Fruit fly (Drosophila melanogaster) whole organism, embryonic: Measurements from ENCODE around the gene Dr.

Experiments
- Awh ChIP-seq: fragments of 200-800 bp; sonication (Bioruptor generic); IDR thresholded peaks from 2 replicates; pipeline ENCODE4, ENCODE4 v1.3.6; 2022; ENCODE audit warnings: missing biosample characterization, missing genetic modification characterization
- B-H2 ChIP-seq: fragments of 200-800 bp; sonication (Bioruptor generic); optimal IDR thresholded peaks from 2 replicates; lab custom pipeline; 2018; ENCODE audit warnings: missing biosample characterization, mild to moderate bottlenecking, missing genetic modification characterization
- CG10543 ChIP-seq: fragments of 200-800 bp; sonication (Bioruptor generic); optimal IDR thresholded peaks from 3 replicates; lab custom pipeline; 2017; ENCODE audit warnings: missing biosample characterization, mild to moderate bottlenecking, missing genetic modification characterization, moderate library complexity
- CG11456 ChIP-seq: fragments of 200-800 bp; sonication (Bioruptor generic); IDR thresholded peaks from 3 replicates; pipeline ENCODE4 v1.3.6; 2022; ENCODE audit warnings: missing biosample characterization, missing genetic modification characterization
- CG11723 ChIP-seq: fragments of 200-800 bp; sonication (Bioruptor generic); optimal IDR thresholded peaks from 2 replicates; lab custom pipeline; 2017; ENCODE audit warnings: missing biosample characterization, mild to moderate bottlenecking, missing genetic modification characterization
- CG13287 ChIP-seq: fragments of 200-800 bp; sonication (Bioruptor generic); IDR thresholded peaks from 2 replicates; pipeline ENCODE4 v1.3.6; 2022; ENCODE audit warnings: missing biosample characterization, missing genetic modification characterization; ENCODE audit not compliant: partially characterized antibody
- CG1603 ChIP-seq: fragments of 200-800 bp; sonication (Bioruptor generic); optimal IDR thresholded peaks from 2 replicates; lab custom pipeline; 2019; ENCODE audit warnings: missing biosample characterization, mild to moderate bottlenecking, missing genetic modification characterization, moderate library complexity
- CG18011 ChIP-seq: fragments of 200-800 bp; sonication (Bioruptor generic); optimal IDR thresholded peaks from 2 replicates; lab custom pipeline; 2017; ENCODE audit warnings: missing biosample characterization, missing genetic modification characterization, mild to moderate bottlenecking, moderate library complexity, missing genotype
- CG2199 ChIP-seq: fragments of 200-800 bp; sonication (Bioruptor generic); IDR thresholded peaks from 3 replicates; pipeline ENCODE4 v1.3.6; 2022; ENCODE audit warnings: missing biosample characterization, missing genetic modification characterization
- CG31388 ChIP-seq: fragments of 200-800 bp; sonication (Bioruptor generic); optimal IDR thresholded peaks from 2 replicates; lab custom pipeline; 2016; ENCODE audit warnings: missing biosample characterization, missing genetic modification characterization
- CG3407 ChIP-seq: fragments of 200-800 bp; sonication (Bioruptor generic); optimal IDR thresholded peaks from 2 replicates; lab custom pipeline; 2018; ENCODE audit warnings: missing biosample characterization, mild to moderate bottlenecking, missing genetic modification characterization
- CG34422 ChIP-seq: fragments of 200-800 bp; sonication (Bioruptor generic); IDR thresholded peaks from 3 replicates; pipeline ENCODE4 v1.3.6; 2022; ENCODE audit warnings: missing biosample characterization, missing genetic modification characterization
- CG3726 ChIP-seq: fragments of 200-800 bp; sonication (Bioruptor generic); IDR thresholded peaks from 3 replicates; pipeline ENCODE4, ENCODE4 v1.3.6; 2022; ENCODE audit warnings: missing biosample characterization, missing genetic modification characterization
- CG3847 ChIP-seq: fragments of 200-800 bp; sonication (Bioruptor generic); IDR thresholded peaks from 2 replicates; pipeline ENCODE4 v1.3.6; 2022; ENCODE audit warnings: missing biosample characterization, missing genetic modification characterization
- CG43689 ChIP-seq: fragments of 200-800 bp; sonication (Bioruptor generic); IDR thresholded peaks from 2 replicates; pipeline ENCODE4 v1.3.6; 2022; ENCODE audit warnings: missing biosample characterization, missing genetic modification characterization
- CG4730 ChIP-seq: fragments of 200-800 bp; sonication (Bioruptor generic); IDR thresholded peaks from 2 replicates; pipeline ENCODE4 v1.3.6; 2022; ENCODE audit warnings: missing biosample characterization, missing genetic modification characterization
- CG4820 ChIP-seq: fragments of 200-800 bp; sonication (Bioruptor generic); optimal IDR thresholded peaks from 3 replicates; lab custom pipeline; 2016; ENCODE audit warnings: missing biosample characterization, missing genetic modification characterization
- CG6175 ChIP-seq: fragments of 200-800 bp; sonication (Bioruptor generic); IDR thresholded peaks from 3 replicates; pipeline ENCODE4 v1.3.6; 2022; ENCODE audit warnings: missing biosample characterization, missing genetic modification characterization
- CG6654 ChIP-seq: fragments of 200-800 bp; sonication (Bioruptor generic); optimal IDR thresholded peaks from 2 replicates; lab custom pipeline; 2017; ENCODE audit warnings: missing biosample characterization, mild to moderate bottlenecking, missing genetic modification characterization
- CG7928 ChIP-seq: fragments of 200-800 bp; sonication (Bioruptor generic); optimal IDR thresholded peaks from 2 replicates; lab custom pipeline; 2017; ENCODE audit warnings: missing biosample characterization, mild to moderate bottlenecking, missing genetic modification characterization
- CG9876 ChIP-seq: fragments of 200-800 bp; sonication (Bioruptor generic); optimal IDR thresholded peaks from 2 replicates; lab custom pipeline; 2016; ENCODE audit warnings: missing biosample characterization, missing genetic modification characterization
- CoRest ChIP-seq: fragments of 200-800 bp; sonication (Bioruptor generic); optimal IDR thresholded peaks from 3 replicates; lab custom pipeline; 2018; ENCODE audit warnings: missing biosample characterization, mild to moderate bottlenecking, missing genetic modification characterization, moderate library complexity
- Dad ChIP-seq: fragments of 200-800 bp; sonication (Bioruptor generic); optimal IDR thresholded peaks from 3 replicates; lab custom pipeline; 2016; ENCODE audit warnings: missing biosample characterization, missing genetic modification characterization
- Dll ChIP-seq: fragments of 200-800 bp; sonication (Bioruptor generic); IDR thresholded peaks from 4 replicates; pipeline ENCODE4 v1.3.6; 2022; ENCODE audit warnings: missing biosample characterization, missing genetic modification characterization; ENCODE audit not compliant: partially characterized antibody
- Dref ChIP-seq: fragments of 200-800 bp; sonication (Bioruptor generic); IDR thresholded peaks from 2 replicates; pipeline ENCODE4 v1.3.6; 2022; ENCODE audit warnings: missing biosample characterization, missing genetic modification characterization
- Fer1 ChIP-seq: fragments of 200-800 bp; sonication (Bioruptor generic); optimal IDR thresholded peaks from 2 replicates; lab custom pipeline; 2017; ENCODE audit warnings: missing biosample characterization, mild to moderate bottlenecking, missing genetic modification characterization
- Hr78 ChIP-seq, 2 experiments: fragments of 200-800 bp in 1 of 2; fragments of >200 bp in 1 of 2; sonication (Bioruptor generic) in 1 of 2; optimal IDR thresholded peaks; 2 replicates each; lab custom pipeline; 2017 to 2019; ENCODE audit warnings: missing biosample characterization in 2 of 2, missing genetic modification characterization in 2 of 2, mild to moderate bottlenecking in 1 of 2, moderate library complexity in 1 of 2
- Jarid2 ChIP-seq: fragments of 200-800 bp; sonication (Bioruptor generic); optimal IDR thresholded peaks from 3 replicates; lab custom pipeline; 2017; ENCODE audit warnings: mild to moderate bottlenecking, missing biosample characterization, missing genetic modification reagents, missing genetic modification characterization
- Lim3 ChIP-seq: fragments of 200-800 bp; sonication (Bioruptor generic); IDR thresholded peaks from 2 replicates; pipeline ENCODE4 v1.3.6; 2022; ENCODE audit warnings: missing biosample characterization, missing genetic modification characterization
- Nf-YA ChIP-seq: fragments of 200-800 bp; sonication (Bioruptor generic); IDR thresholded peaks from 2 replicates; pipeline ENCODE4 v1.3.6; 2022; ENCODE audit warnings: missing biosample characterization, missing genetic modification characterization
- Side ChIP-seq: fragments of 200-800 bp; sonication (Bioruptor generic); optimal IDR thresholded peaks from 2 replicates; lab custom pipeline; 2016; ENCODE audit warnings: missing biosample characterization, missing genetic modification characterization
- Tbp ChIP-seq: fragments of >200 bp; optimal IDR thresholded peaks from 2 replicates; lab custom pipeline; 2018; ENCODE audit warnings: missing biosample characterization, missing genetic modification characterization
- ac ChIP-seq: fragments of 200-800 bp; sonication (Bioruptor generic); optimal IDR thresholded peaks from 3 replicates; lab custom pipeline; 2017; ENCODE audit warnings: missing biosample characterization, mild to moderate bottlenecking, missing genetic modification characterization
- az2 ChIP-seq: fragments of 200-800 bp; sonication (Bioruptor generic); optimal IDR thresholded peaks from 3 replicates; lab custom pipeline; 2016; ENCODE audit warnings: missing biosample characterization, missing genetic modification characterization
- bbx ChIP-seq: fragments of 200-800 bp; sonication (Bioruptor generic); IDR thresholded peaks from 2 replicates; pipeline ENCODE4 v1.3.6; 2022; ENCODE audit warnings: missing biosample characterization, missing genetic modification characterization; ENCODE audit not compliant: partially characterized antibody
- bowl ChIP-seq: fragments of 200-800 bp; sonication (Bioruptor generic); IDR thresholded peaks from 2 replicates; pipeline ENCODE4 v1.3.6; 2022; ENCODE audit warnings: missing biosample characterization, missing genetic modification characterization
- chif ChIP-seq, 2 experiments: fragments of 200-800 bp; sonication (Bioruptor generic); optimal IDR thresholded peaks; 3 replicates each; lab custom pipeline; 2016; ENCODE audit warnings: missing biosample characterization in 2 of 2, missing genetic modification characterization in 2 of 2
- cwo ChIP-seq: fragments of 200-800 bp; sonication (Bioruptor generic); optimal IDR thresholded peaks from 3 replicates; lab custom pipeline; 2017; ENCODE audit warnings: missing biosample characterization, missing genetic modification characterization, mild to moderate bottlenecking, moderate library complexity, missing genetic modification reagents
- dmrt99B ChIP-seq: fragments of 200-800 bp; sonication (Bioruptor generic); optimal IDR thresholded peaks from 2 replicates; lab custom pipeline; 2018; ENCODE audit warnings: missing biosample characterization, mild to moderate bottlenecking, missing genetic modification characterization, moderate library complexity
- gem ChIP-seq: fragments of 200-800 bp; sonication (Bioruptor generic); optimal IDR thresholded peaks from 2 replicates; lab custom pipeline; 2019; ENCODE audit warnings: missing biosample characterization, mild to moderate bottlenecking, missing genetic modification characterization, moderate library complexity
- h ChIP-seq: fragments of >200 bp; optimal IDR thresholded peaks from 2 replicates; lab custom pipeline; 2017
- inv ChIP-seq: fragments of 200-800 bp; sonication (Bioruptor generic); IDR thresholded peaks from 2 replicates; pipeline ENCODE4 v1.3.6; 2022; ENCODE audit warnings: missing biosample characterization, missing genetic modification characterization; ENCODE audit not compliant: partially characterized antibody
- lab ChIP-seq: fragments of 200-800 bp; sonication (Bioruptor generic); optimal IDR thresholded peaks from 3 replicates; lab custom pipeline; 2017; ENCODE audit warnings: missing biosample characterization, missing genetic modification characterization, mild to moderate bottlenecking, moderate library complexity, missing genetic modification reagents
- nau ChIP-seq: fragments of 200-800 bp; sonication (Bioruptor generic); optimal IDR thresholded peaks from 3 replicates; lab custom pipeline; 2017; ENCODE audit warnings: missing biosample characterization, mild to moderate bottlenecking, missing genetic modification characterization, missing genetic modification reagents
- onecut ChIP-seq: fragments of 200-800 bp; sonication (Bioruptor generic); IDR thresholded peaks from 2 replicates; pipeline ENCODE4 v1.3.6; 2022; ENCODE audit warnings: missing biosample characterization, missing genetic modification characterization
- prd ChIP-seq, 3 experiments: fragments of >200 bp in 2 of 3; fragments of 200-800 bp in 1 of 3; sonication (Bioruptor generic) in 1 of 3; optimal IDR thresholded peaks in 2 of 3; IDR thresholded peaks in 1 of 3; 2 replicates in 2 of 3; 3 replicates in 1 of 3; pipeline versions ENCODE4 v1.3.6 to Lab custom; 2017 to 2022; ENCODE audit warnings: missing biosample characterization in 1 of 3, missing genetic modification characterization in 1 of 3
- seq ChIP-seq: fragments of 200-800 bp; sonication (Bioruptor generic); IDR thresholded peaks from 2 replicates; pipeline ENCODE4 v1.3.6; 2022; ENCODE audit warnings: missing biosample characterization, missing genetic modification characterization
- shn ChIP-seq: fragments of 200-800 bp; sonication (Bioruptor generic); optimal IDR thresholded peaks from 3 replicates; lab custom pipeline; 2016; ENCODE audit warnings: missing biosample characterization, missing genetic modification characterization
- yki ChIP-seq: fragments of >200 bp; optimal IDR thresholded peaks from 3 replicates; lab custom pipeline; 2018

The Dr gene

DNA sequence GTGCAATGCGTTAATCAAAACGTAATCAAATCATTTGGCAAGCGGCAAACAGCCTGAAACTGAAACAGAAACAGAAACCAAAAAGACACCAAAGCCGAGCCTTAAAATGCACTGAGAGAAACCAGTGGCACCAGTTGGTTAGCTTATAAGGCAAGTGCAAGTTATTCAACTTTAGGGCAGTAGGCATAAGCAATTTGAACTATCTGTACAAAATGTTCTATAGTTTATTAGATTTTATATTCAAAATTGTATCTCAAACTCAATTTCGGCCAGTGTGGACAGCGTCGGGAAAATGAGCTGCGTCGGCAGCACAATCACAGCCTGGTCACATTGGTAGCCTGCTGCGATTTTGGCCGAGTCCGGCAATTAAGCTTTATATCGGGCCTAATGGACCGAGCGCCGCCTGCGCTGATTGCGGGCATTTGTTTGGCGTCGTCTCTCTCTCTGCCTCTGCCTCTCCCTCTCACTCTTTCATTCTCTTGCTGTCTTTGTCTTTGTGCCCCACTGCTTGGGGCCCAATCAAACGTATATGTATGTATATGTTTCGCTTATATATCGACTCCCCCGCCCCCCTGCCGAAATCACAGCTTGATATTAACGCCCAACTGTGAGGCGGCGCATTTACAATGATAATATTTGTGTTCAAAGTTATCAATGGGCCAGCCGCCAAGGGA is 10.9 kb downstream of the Dr start (continued):
- no peak for TF ChIP-seq Hr78 (GFP tag; optimal IDR thresholded peaks at IDR 0.05; lab: Kevin White, UChicago)
- peak; percentile 69 to 71 for TF ChIP-seq chif (GFP tag; optimal IDR thresholded peaks at IDR 0.05; lab: Kevin White, UChicago)
- 0 out of 3 replicates have a peak, but pooled peaks have one; percentile 42 for TF ChIP-seq CG11456 (GFP tag; lab: Robert Waterston, UW)
- no peak for TF ChIP-seq Tbp (GFP tag; lab: Kevin White, UChicago)
- peak; percentile 23 for TF ChIP-seq lab (GFP tag; lab: Kevin White, UChicago)
- peak; percentile 72; the same call in 2 of the 3 replicates for TF ChIP-seq CG34422
- TF ChIP-seq CG10543 (GFP tag; lab: Kevin White, UChicago) = no peak
- TF ChIP-seq CG31388 (GFP tag; lab: Kevin White, UChicago) = peak; percentile 6
- peak; percentile 48 for TF ChIP-seq CG6654
- TF ChIP-seq seq (GFP tag; lab: Robert Waterston, UW) = peak; percentile 52
- TF ChIP-seq gem (tag; lab: Kevin White, UChicago) = peak; percentile 80
- no peak for TF ChIP-seq Fer1
- no peak for TF ChIP-seq yki (lab: Kevin White, UChicago)
- TF ChIP-seq CG3407 = peak; percentile 55
- TF ChIP-seq Nf-YA (GFP tag; lab: Robert Waterston, UW) = no peak
- peak; percentile 43 for TF ChIP-seq CG11723
- no peak for TF ChIP-seq bowl (GFP tag; lab: Robert Waterston, UW)
- TF ChIP-seq Dref (GFP tag; lab: Robert Waterston, UW) = no peak
- TF ChIP-seq Awh (GFP tag; lab: Robert Waterston, UW) = peak; percentile 98
- TF ChIP-seq CG2199 (GFP tag; lab: Robert Waterston, UW) = 0 out of 3 replicates have a peak, but pooled peaks have one; percentile 36
- no peak for TF ChIP-seq Jarid2 (GFP tag; lab: Kevin White, UChicago)
- peak; percentile 64 for TF ChIP-seq onecut (GFP tag; lab: Robert Waterston, UW)
- no peak for TF ChIP-seq shn (GFP tag; lab: Kevin White, UChicago)
- TF ChIP-seq Side = peak; percentile 5
- TF ChIP-seq CG4820 (GFP tag; lab: Kevin White, UChicago) = peak; percentile 78
- no peak for TF ChIP-seq CG7928
- peak; percentile 60 for TF ChIP-seq CoRest
- no peak for TF ChIP-seq CG9876 (GFP tag; lab: Kevin White, UChicago)
- TF ChIP-seq Dll (GFP tag; lab: Robert Waterston, UW) = no peak
- peak; percentile 71; the same call in 2 of the 3 replicates for TF ChIP-seq CG3726
- no peak for TF ChIP-seq B-H2 (GFP tag; lab: Kevin White, UChicago)
- no peak for TF ChIP-seq h (lab: Kevin White, UChicago)
- TF ChIP-seq CG1603 (tag; lab: Kevin White, UChicago) = peak; percentile 86
- TF ChIP-seq cwo (GFP tag; lab: Kevin White, UChicago) = peak; percentile 3
- TF ChIP-seq Dad (GFP tag; lab: Kevin White, UChicago) = peak; percentile 45
- no peak for TF ChIP-seq nau (GFP tag; lab: Kevin White, UChicago)
- TF ChIP-seq az2 (GFP tag; lab: Kevin White, UChicago) = peak; percentile 72
- TF ChIP-seq CG4730 = peak; percentile 47; the same call in 1 of the 2 replicates
- TF ChIP-seq prd (optimal IDR thresholded peaks at IDR 0.05; lab: Kevin White, UChicago) = no peak
- TF ChIP-seq prd (GFP tag; IDR thresholded peaks at IDR 0.05; lab: Robert Waterston, UW) = peak; percentile 92
- TF ChIP-seq inv (GFP tag; lab: Robert Waterston, UW) = no peak
- TF ChIP-seq CG6175 (GFP tag; lab: Robert Waterston, UW) = no peak
- TF ChIP-seq CG13287 = no peak
- no peak for TF ChIP-seq Lim3 (GFP tag; lab: Robert Waterston, UW)
- no peak for TF ChIP-seq CG43689 (GFP tag; lab: Robert Waterston, UW)
- TF ChIP-seq CG3847 (GFP tag; lab: Robert Waterston, UW) = peak; percentile 43
- TF ChIP-seq bbx (GFP tag; lab: Robert Waterston, UW) = no peak
- peak; percentile 22 for TF ChIP-seq ac
- TF ChIP-seq CG18011 = no peak
- peak; percentile 76 for TF ChIP-seq dmrt99B
